Worm (Caenorhabditis elegans) whole organism, mixed stage, embryonic: ENCODE data around the gene M04B2.4.

ENCODE experiments used
- M03D4.4 ChIP-seq: sonication (generic microtip); optimal IDR thresholded peaks from 2 replicates; lab custom pipeline; 2017; ENCODE audit warnings: mild to moderate bottlenecking, missing genetic modification characterization, missing compliant biosample characterization
- ceh-83 ChIP-seq: fragments of 200-800 bp; sonication (Bioruptor generic); optimal IDR thresholded peaks from 2 replicates; lab custom pipeline; 2018; ENCODE audit warnings: mild to moderate bottlenecking, missing genetic modification characterization, missing compliant biosample characterization
- lin-13 ChIP-seq: fragments of 150-350 bp; optimal IDR thresholded peaks from 2 replicates; lab custom pipeline; 2014; ENCODE audit warnings: missing biosample characterization, missing genetic modification characterization
- mls-2 ChIP-seq: sonication (generic microtip); optimal IDR thresholded peaks from 2 replicates; lab custom pipeline; 2016; ENCODE audit warnings: mild to moderate bottlenecking, missing genetic modification characterization, moderate library complexity, missing compliant biosample characterization
- nhr-12 ChIP-seq: fragments of 150-350 bp; optimal IDR thresholded peaks from 2 replicates; lab custom pipeline; 2014; ENCODE audit warnings: missing biosample characterization, missing genetic modification characterization
- snpc-4 ChIP-seq: fragments of 150-350 bp; optimal IDR thresholded peaks from 2 replicates; lab custom pipeline; 2014; ENCODE audit warnings: missing biosample characterization, missing genetic modification characterization
- sptf-1 ChIP-seq: sonication (generic microtip); optimal IDR thresholded peaks from 2 replicates; lab custom pipeline; 2017; ENCODE audit warnings: mild to moderate bottlenecking, missing genetic modification characterization, moderate library complexity, missing compliant biosample characterization
- tbx-8 ChIP-seq: fragments of 200-800 bp; sonication (Bioruptor generic); optimal IDR thresholded peaks from 2 replicates; lab custom pipeline; 2018; ENCODE audit warnings: mild to moderate bottlenecking, missing genetic modification characterization, moderate library complexity, missing compliant biosample characterization
- unc-62 ChIP-seq: fragments of 150-350 bp; optimal IDR thresholded peaks from 2 replicates; lab custom pipeline; 2014; ENCODE audit warnings: missing biosample characterization, missing genetic modification reagents, missing genetic modification characterization
- ztf-11 ChIP-seq: fragments of 150-350 bp; optimal IDR thresholded peaks from 2 replicates; lab custom pipeline; 2014; ENCODE audit warnings: missing biosample characterization, missing genetic modification characterization

ce11 chrIV:11522225-11522952 lies 1.6 kb upstream of the M04B2.4 start:
- TF ChIP-seq M03D4.4 (tag; lab: Kevin White, UChicago), result no peak
- TF ChIP-seq ceh-83 (GFP tag; lab: Kevin White, UChicago), result no peak
- TF ChIP-seq sptf-1, result no peak
- peak; percentile 4 for TF ChIP-seq unc-62 (GFP tag; lab: Kevin White, UChicago)
- no peak for TF ChIP-seq nhr-12
- TF ChIP-seq mls-2 (tag; lab: Kevin White, UChicago), result no peak
- no peak for TF ChIP-seq tbx-8 (GFP tag; lab: Kevin White, UChicago)
- no peak for TF ChIP-seq ztf-11 (tag; lab: Kevin White, UChicago)
- no peak for TF ChIP-seq snpc-4 (tag; lab: Kevin White, UChicago)
- TF ChIP-seq lin-13 (tag; lab: Kevin White, UChicago), result no peak
